Worm (Caenorhabditis elegans) whole organism, L4/young adult: Measurements from ENCODE around the gene alh-1.

Experiments used
- dao-5 ChIP-seq: sonication (generic microtip); optimal IDR thresholded peaks from 2 replicates; lab custom pipeline; 2016; ENCODE audit warnings: missing genotype, missing genetic modification characterization, moderate library complexity, missing compliant biosample characterization
- him-1 ChIP-seq: sonication (generic microtip); optimal IDR thresholded peaks from 2 replicates; lab custom pipeline; 2016; ENCODE audit warnings: missing genotype, missing genetic modification reagents, missing genetic modification characterization, missing compliant biosample characterization

- TF ChIP-seq him-1 (tag; lab: Kevin White, UChicago) = no peak
- TF ChIP-seq dao-5 (tag; lab: Kevin White, UChicago) = no peak
These were observed 21.9 kb downstream of the alh-1 start for ce11 chrIII:5099500-5099899.
